Fruit fly (Drosophila melanogaster) whole organism, wandering third instar larva: ENCODE measurements around the gene CG9525.

Source experiments
- Abd-B ChIP-seq: fragments of >200 bp; optimal IDR thresholded peaks from 2 replicates; lab custom pipeline; 2017; ENCODE audit warnings: missing biosample characterization, missing genetic modification characterization
- Dfd ChIP-seq: fragments of >200 bp; optimal IDR thresholded peaks from 2 replicates; lab custom pipeline; 2017; ENCODE audit warnings: missing biosample characterization, missing genetic modification characterization
- Hr83 ChIP-seq: fragments of 200-300 bp; sonication (Bioruptor generic); optimal IDR thresholded peaks from 2 replicates; lab custom pipeline; 2016; ENCODE audit warnings: missing biosample characterization, mild to moderate bottlenecking, missing genetic modification characterization, moderate library complexity; ENCODE audit not compliant: poor library complexity, severe bottlenecking
- OdsH ChIP-seq: fragments of 200-800 bp; sonication (Bioruptor generic); optimal IDR thresholded peaks from 2 replicates; lab custom pipeline; 2016; ENCODE audit warnings: missing biosample characterization, mild to moderate bottlenecking, missing genetic modification characterization
- dl ChIP-seq, 2 experiments: fragments of 175-275, 200-275 bp in 1 of 2; fragments of 200-275 bp in 1 of 2; sonication (Bioruptor generic); optimal IDR thresholded peaks; lab custom pipeline; 2018; ENCODE audit warnings: mild to moderate bottlenecking in 2 of 2, missing biosample characterization in 2 of 2, missing genetic modification characterization in 2 of 2, moderate library complexity in 2 of 2; ENCODE audit not compliant: partially characterized antibody in 2 of 2, insufficient read depth in 1 of 2
- dsf ChIP-seq: sonication (Bioruptor generic); optimal IDR thresholded peaks from 2 replicates; lab custom pipeline; 2016; ENCODE audit warnings: missing biosample characterization, missing genetic modification characterization, borderline replicate concordance
- jim ChIP-seq: fragments of 175-275, 200-325 bp; sonication (Bioruptor generic); optimal IDR thresholded peaks from 2 replicates; lab custom pipeline; 2016; ENCODE audit warnings: missing biosample characterization, mild to moderate bottlenecking, missing genetic modification characterization
- pan ChIP-seq: fragments of >200 bp; optimal IDR thresholded peaks from 2 replicates; lab custom pipeline; 2017
- psq ChIP-seq: fragments of 200-800 bp; sonication (Bioruptor generic); optimal IDR thresholded peaks from 3 replicates; lab custom pipeline; 2017; ENCODE audit warnings: missing biosample characterization, mild to moderate bottlenecking, missing genetic modification characterization, moderate library complexity
- rgr ChIP-seq: fragments of 200-800 bp; sonication (Bioruptor generic); optimal IDR thresholded peaks from 3 replicates; lab custom pipeline; 2016; ENCODE audit warnings: missing biosample characterization, mild to moderate bottlenecking, missing genetic modification characterization
- sv ChIP-seq: fragments of 200-800 bp; sonication (Bioruptor generic); optimal IDR thresholded peaks from 3 replicates; lab custom pipeline; 2016; ENCODE audit warnings: missing biosample characterization, missing genetic modification characterization
- tai ChIP-seq: sonication (Bioruptor generic); optimal IDR thresholded peaks from 2 replicates; lab custom pipeline; 2016; ENCODE audit warnings: missing biosample characterization, missing genetic modification characterization

DNA sequence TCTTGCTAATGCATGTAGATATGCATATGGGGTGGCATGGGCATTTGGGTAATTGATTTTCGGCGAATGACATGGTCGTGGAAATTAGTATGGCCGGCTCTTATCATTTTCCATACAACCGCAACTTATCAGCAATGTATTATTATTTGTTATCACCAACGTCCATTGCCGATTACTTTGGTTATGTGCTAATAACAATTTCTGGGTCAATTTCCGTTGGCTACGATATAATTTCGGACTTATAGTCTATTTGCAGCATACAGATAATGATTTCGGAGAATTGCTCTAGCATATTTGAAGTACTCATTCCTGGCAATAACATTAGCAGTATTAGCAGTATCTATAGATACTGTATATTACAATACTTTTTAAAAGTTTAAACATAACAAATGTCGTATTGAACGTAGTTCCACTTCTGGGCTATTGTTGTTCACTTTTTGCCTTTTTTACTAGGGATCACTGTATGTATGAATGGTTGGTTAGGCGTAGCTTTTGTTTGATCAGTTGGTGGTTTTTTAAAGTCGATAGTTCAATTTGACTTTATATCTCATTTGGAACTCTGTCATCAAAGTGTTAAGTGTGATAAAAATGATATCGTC lies 15.3 kb downstream of the CG9525 start, which contains the start of gene CG46397:
- no peak for TF ChIP-seq OdsH (GFP tag; lab: Kevin White, UChicago)
- TF ChIP-seq psq = no peak
- no peak for TF ChIP-seq Dfd (GFP tag; lab: Kevin White, UChicago)
- TF ChIP-seq dl (GFP tag; optimal IDR thresholded peaks at IDR 0.05; lab: Kevin White, UChicago; ENCODE audit: insufficient read depth in 1 of 2, partially characterized antibody in 2 of 2) = no peak
- TF ChIP-seq rgr = no peak
- TF ChIP-seq dsf (GFP tag; lab: Kevin White, UChicago) = no peak
- no peak for TF ChIP-seq Abd-B
- no peak for TF ChIP-seq tai
- no peak for TF ChIP-seq sv (GFP tag; lab: Kevin White, UChicago)
- TF ChIP-seq Hr83 (GFP tag; lab: Kevin White, UChicago) = no peak
- no peak for TF ChIP-seq jim (GFP tag; lab: Kevin White, UChicago)
- no peak for TF ChIP-seq pan
